Worm (Caenorhabditis elegans) whole organism, dauer: ENCODE results near the gene pwp-1.

ENCODE experiments used
- unc-62 ChIP-seq: sonication (generic microtip); optimal IDR thresholded peaks from 2 replicates; lab custom pipeline; 2017; ENCODE audit warnings: missing biosample characterization, missing genetic modification reagents, missing genetic modification characterization

The pwp-1 gene

ce11 chrIV:13236485-13236884 lies at the start of gene pwp-1:
Gene pwp-1, minus strand, starts transcription at chrIV:13236585.
- TF ChIP-seq unc-62, result no peak

- TF ChIP-seq unc-62, result no peak
These were observed 46.4 kb upstream of the pwp-1 start, which contains the start of gene cpsf-3 for ce11 chrIV:13282778-13283177. Gene cpsf-3, minus strand, starts transcription at chrIV:13282878.

- no peak for TF ChIP-seq unc-62
These were observed 36.1 kb upstream of the pwp-1 start, which contains the start of gene unc-26 for ce11 chrIV:13272494-13272893. Gene unc-26, minus strand, starts transcription at chrIV:13272516.

- no peak for TF ChIP-seq unc-62
These were observed 32.0 kb upstream of the pwp-1 start for ce11 chrIV:13268385-13268784.

ce11 chrIV:13261778-13262177 lies 25.4 kb upstream of the pwp-1 start:
- no peak for TF ChIP-seq unc-62

- TF ChIP-seq unc-62, result no peak
These were observed 22.5 kb upstream of the pwp-1 start, which contains the start of gene JC8.16 for ce11 chrIV:13258872-13259271. Gene JC8.16, plus strand, starts transcription at chrIV:13259172.

ce11 chrIV:13255886-13256285 lies 19.5 kb upstream of the pwp-1 start, which contains the start of gene bus-12:
Gene bus-12, plus strand, starts transcription at chrIV:13256186.
- no peak for TF ChIP-seq unc-62

- TF ChIP-seq unc-62, result no peak
These were observed 17.5 kb upstream of the pwp-1 start, which contains the start of gene ttr-45 for ce11 chrIV:13253841-13254240. Gene ttr-45, plus strand, starts transcription at chrIV:13254225.

ce11 chrIV:13252211-13252610 lies 15.8 kb upstream of the pwp-1 start, which contains the start of gene ttr-51:
Gene ttr-51, minus strand, starts transcription at chrIV:13252311.
- TF ChIP-seq unc-62, result no peak

ce11 chrIV:13250243-13250642 lies 13.9 kb upstream of the pwp-1 start:
- no peak for TF ChIP-seq unc-62

- TF ChIP-seq unc-62, result no peak
These were observed 11.4 kb upstream of the pwp-1 start for ce11 chrIV:13247780-13248179.

- TF ChIP-seq unc-62, result no peak
These were observed 10.6 kb upstream of the pwp-1 start, which contains the start of gene JC8.7 for ce11 chrIV:13246961-13247360. Gene JC8.7, plus strand, starts transcription at chrIV:13247261.

ce11 chrIV:13244024-13244423 lies 7.6 kb upstream of the pwp-1 start, which contains the start of gene cox-11:
Gene cox-11, plus strand, starts transcription at chrIV:13244324.
- TF ChIP-seq unc-62, result no peak

ce11 chrIV:13243375-13243774 lies 7.0 kb upstream of the pwp-1 start, which contains the start of gene JC8.4:
Gene JC8.4, plus strand, starts transcription at chrIV:13243675.
- no peak for TF ChIP-seq unc-62

- TF ChIP-seq unc-62, result no peak
These were observed 5.0 kb upstream of the pwp-1 start for ce11 chrIV:13241340-13241739.

ce11 chrIV:13240842-13241143 lies 4.4 kb upstream of the pwp-1 start, which contains the start of gene lin-54:
Gene lin-54, plus strand, starts transcription at chrIV:13241044.
- no peak for TF ChIP-seq unc-62

- no peak for TF ChIP-seq unc-62
These were observed 3.9 kb upstream of the pwp-1 start, which contains the start of gene rpl-12 for ce11 chrIV:13240078-13240841. Gene rpl-12, minus strand, starts transcription at chrIV:13240651.
